Fruit fly (Drosophila melanogaster) whole organism, pupa: Measurements from ENCODE around the gene CG34117.

Experiments
- D1 ChIP-seq: fragments of 200-800 bp; sonication (Bioruptor generic); optimal IDR thresholded peaks from 2 replicates; lab custom pipeline; 2018; ENCODE audit warnings: missing biosample characterization, mild to moderate bottlenecking, missing genetic modification characterization, moderate library complexity
- Snoo ChIP-seq: fragments of 200-800 bp; sonication (Bioruptor generic); optimal IDR thresholded peaks from 3 replicates; lab custom pipeline; 2017; ENCODE audit warnings: missing biosample characterization, mild to moderate bottlenecking, missing genetic modification characterization, inconsistent platforms

DNA sequence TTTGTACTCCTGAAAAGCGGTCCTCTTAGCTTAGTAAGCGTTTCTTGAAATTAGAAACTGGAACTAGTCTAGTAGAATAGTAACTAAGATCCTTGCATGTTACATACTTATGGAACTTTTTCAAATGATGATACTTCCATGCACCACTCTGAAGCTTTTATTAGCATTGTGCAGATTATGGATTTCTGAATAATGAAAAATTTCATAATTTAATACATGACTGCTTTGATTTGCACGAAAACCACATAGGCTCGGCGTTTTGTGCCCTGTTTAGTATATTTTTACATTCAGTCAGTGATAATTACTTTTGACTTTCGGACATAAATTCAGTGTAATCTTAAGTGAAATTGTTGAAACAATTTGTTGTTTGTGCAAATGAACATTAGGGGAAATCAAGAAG is 44.7 kb downstream of the CG34117 start, which contains the start of gene CG43675:
- no peak for TF ChIP-seq Snoo
- TF ChIP-seq D1 (tag; lab: Kevin White, UChicago) = no peak
